Worm (Caenorhabditis elegans) whole organism, early embryonic: ENCODE data around the gene F14H3.15.

ENCODE experiments used
- B0310.2 ChIP-seq: sonication (generic microtip); optimal IDR thresholded peaks from 2 replicates; lab custom pipeline; 2016; ENCODE audit warnings: mild to moderate bottlenecking, missing genetic modification characterization, missing compliant biosample characterization
- F13C5.2 ChIP-seq: sonication (generic microtip); optimal IDR thresholded peaks from 2 replicates; lab custom pipeline; 2017; ENCODE audit warnings: mild to moderate bottlenecking, missing genetic modification characterization, inconsistent platforms, missing compliant biosample characterization
- aly-1 ChIP-seq: sonication (generic microtip); optimal IDR thresholded peaks from 2 replicates; lab custom pipeline; 2016; ENCODE audit warnings: missing genetic modification characterization, missing compliant biosample characterization
- ama-1 ChIP-seq: fragments of 150-350 bp; optimal IDR thresholded peaks from 2 replicates; lab custom pipeline; 2014
- ceh-13 ChIP-seq: fragments of 200-800 bp; sonication (Bioruptor generic); optimal IDR thresholded peaks from 2 replicates; lab custom pipeline; 2018; ENCODE audit warnings: mild to moderate bottlenecking, missing genetic modification characterization, missing compliant biosample characterization
- ceh-36 ChIP-seq: sonication (generic microtip); optimal IDR thresholded peaks from 2 replicates; lab custom pipeline; 2016; ENCODE audit warnings: missing genetic modification characterization, inconsistent platforms, missing compliant biosample characterization
- ets-7 ChIP-seq: sonication (generic microtip); optimal IDR thresholded peaks from 2 replicates; lab custom pipeline; 2016; ENCODE audit warnings: missing genotype, missing genetic modification characterization, missing compliant biosample characterization
- flt-1 ChIP-seq: fragments of 200-800 bp; sonication (Bioruptor generic); IDR thresholded peaks from 2 replicates; pipeline ENCODE4 v1.3.6; 2022; ENCODE audit warnings: missing genetic modification characterization, missing compliant biosample characterization
- hmbx-1 ChIP-seq: sonication (generic microtip); optimal IDR thresholded peaks from 2 replicates; lab custom pipeline; 2016; ENCODE audit warnings: mild to moderate bottlenecking, missing genetic modification characterization, missing compliant biosample characterization
- hmg-4 ChIP-seq: fragments of 200-800 bp; sonication (Bioruptor generic); optimal IDR thresholded peaks from 2 replicates; lab custom pipeline; 2018; ENCODE audit warnings: mild to moderate bottlenecking, missing genetic modification characterization, missing compliant biosample characterization
- hnd-1 ChIP-seq: sonication (generic microtip); optimal IDR thresholded peaks from 2 replicates; lab custom pipeline; 2016; ENCODE audit warnings: missing genetic modification characterization, missing compliant biosample characterization
- pes-1 ChIP-seq: fragments of 200-800 bp; sonication (Bioruptor generic); IDR thresholded peaks from 2 replicates; pipeline ENCODE4 v1.3.6; 2022; ENCODE audit warnings: missing genetic modification reagents, missing genetic modification characterization, missing compliant biosample characterization
- scrt-1 ChIP-seq: fragments of 200-800 bp; sonication (Bioruptor generic); IDR thresholded peaks from 2 replicates; pipeline ENCODE4 v1.3.6; 2022; ENCODE audit warnings: missing genetic modification characterization, missing compliant biosample characterization
- sea-1 ChIP-seq: fragments of 200-800 bp; sonication (Bioruptor generic); conservative IDR thresholded peaks from 2 replicates; pipeline ENCODE4 v1.3.6; 2022; ENCODE audit warnings: missing genetic modification characterization, missing compliant biosample characterization
- tbx-11 ChIP-seq: fragments of 200-800 bp; sonication (Bioruptor generic); IDR thresholded peaks from 2 replicates; pipeline ENCODE4 v1.3.6; 2022; ENCODE audit warnings: missing genetic modification characterization, missing compliant biosample characterization
- tbx-37 ChIP-seq: fragments of 200-800 bp; sonication (Bioruptor generic); conservative IDR thresholded peaks from 2 replicates; pipeline ENCODE4 v1.3.6; 2022; ENCODE audit warnings: missing genetic modification reagents, missing genetic modification characterization, missing compliant biosample characterization
- tra-4 ChIP-seq: sonication (generic microtip); optimal IDR thresholded peaks from 2 replicates; lab custom pipeline; 2017; ENCODE audit warnings: missing genetic modification characterization, missing compliant biosample characterization

Gene F14H3.15

ce11 chrV:16080039-16080438 lies 20.0 kb upstream of the F14H3.15 start:
- TF ChIP-seq aly-1 (tag; lab: Kevin White, UChicago) (no peak), tbx-11 (GFP tag; lab: Robert Waterston, UW) (no peak), pes-1 (GFP tag; lab: Robert Waterston, UW) (no peak), ets-7 (no peak), F13C5.2 (tag; lab: Kevin White, UChicago) (no peak), hmbx-1 (tag; lab: Kevin White, UChicago) (no peak), flt-1 (GFP tag; lab: Robert Waterston, UW) (no peak), B0310.2 (no peak), tbx-37 (GFP tag; lab: Robert Waterston, UW) (no peak), ceh-36 (tag; lab: Kevin White, UChicago) (no peak)

ce11 chrV:16075250-16075709 lies 15.2 kb upstream of the F14H3.15 start, which contains the start of the genes F14H3.12 and srj-29:
Gene F14H3.12 (minus strand): TSS chrV:16075323.
Gene srj-29 (plus strand): TSS chrV:16075659.
- TF ChIP-seq hmbx-1 (tag; lab: Kevin White, UChicago), result no peak
- TF ChIP-seq scrt-1 (GFP tag; lab: Robert Waterston, UW), result no peak
- TF ChIP-seq B0310.2, result no peak
- TF ChIP-seq aly-1 (tag; lab: Kevin White, UChicago), result no peak
- no peak for TF ChIP-seq sea-1 (GFP tag; lab: Robert Waterston, UW)
- no peak for TF ChIP-seq F13C5.2 (tag; lab: Kevin White, UChicago)
- TF ChIP-seq ama-1 (lab: Kevin White, UChicago), result no peak
- TF ChIP-seq tra-4, result no peak
- TF ChIP-seq hnd-1 (tag; lab: Kevin White, UChicago), result no peak
- TF ChIP-seq ceh-36 (tag; lab: Kevin White, UChicago), result no peak
- TF ChIP-seq hmg-4 (GFP tag; lab: Kevin White, UChicago), result no peak

ce11 chrV:16073856-16074255 lies 13.8 kb upstream of the F14H3.15 start, which contains the start of gene srj-10:
Gene srj-10 (minus strand): TSS chrV:16073956.
- TF ChIP-seq ceh-13 (GFP tag; lab: Kevin White, UChicago) (no peak), ama-1 (lab: Kevin White, UChicago) (no peak), tbx-11 (GFP tag; lab: Robert Waterston, UW) (no peak), B0310.2 (no peak), ceh-36 (tag; lab: Kevin White, UChicago) (no peak), tbx-37 (GFP tag; lab: Robert Waterston, UW) (no peak), tra-4 (no peak)

ce11 chrV:16071167-16071566 lies 11.1 kb upstream of the F14H3.15 start, which contains the start of gene nhr-176:
Gene nhr-176 (plus strand): TSS chrV:16071325.
- TF ChIP-seq tbx-11 (GFP tag; lab: Robert Waterston, UW) (no peak), ets-7 (no peak)

- TF ChIP-seq scrt-1 (GFP tag; lab: Robert Waterston, UW) (no peak), tbx-11 (GFP tag; lab: Robert Waterston, UW) (no peak), hmg-4 (GFP tag; lab: Kevin White, UChicago) (no peak), flt-1 (GFP tag; lab: Robert Waterston, UW) (no peak), tra-4 (no peak), hmbx-1 (tag; lab: Kevin White, UChicago) (no peak), ceh-36 (tag; lab: Kevin White, UChicago) (no peak), F13C5.2 (tag; lab: Kevin White, UChicago) (no peak), tbx-37 (GFP tag; lab: Robert Waterston, UW) (no peak), ceh-13 (GFP tag; lab: Kevin White, UChicago) (no peak), aly-1 (tag; lab: Kevin White, UChicago) (no peak), sea-1 (GFP tag; lab: Robert Waterston, UW) (no peak), ama-1 (lab: Kevin White, UChicago) (no peak), pes-1 (GFP tag; lab: Robert Waterston, UW) (no peak)
Observed at ce11 chrV:16068938-16069337, 8.9 kb upstream of the F14H3.15 start, which contains the start of gene cyp-35D1. Gene cyp-35D1 (plus strand): TSS chrV:16069238.

ce11 chrV:16062788-16063187 lies 2.8 kb upstream of the F14H3.15 start, which contains the start of gene F14H3.14:
Gene F14H3.14 (minus strand): TSS chrV:16062888.
- TF ChIP-seq ceh-36 (tag; lab: Kevin White, UChicago), result no peak
- no peak for TF ChIP-seq ets-7
- TF ChIP-seq hnd-1 (tag; lab: Kevin White, UChicago), result no peak
- TF ChIP-seq tbx-37 (GFP tag; lab: Robert Waterston, UW), result no peak
- no peak for TF ChIP-seq tbx-11 (GFP tag; lab: Robert Waterston, UW)
- no peak for TF ChIP-seq ama-1 (lab: Kevin White, UChicago)
- TF ChIP-seq ceh-13 (GFP tag; lab: Kevin White, UChicago), result no peak
- no peak for TF ChIP-seq B0310.2
- TF ChIP-seq pes-1 (GFP tag; lab: Robert Waterston, UW), result no peak
- no peak for TF ChIP-seq F13C5.2 (tag; lab: Kevin White, UChicago)
- TF ChIP-seq flt-1 (GFP tag; lab: Robert Waterston, UW), result no peak
- no peak for TF ChIP-seq sea-1 (GFP tag; lab: Robert Waterston, UW)
- no peak for TF ChIP-seq scrt-1 (GFP tag; lab: Robert Waterston, UW)
- TF ChIP-seq aly-1 (tag; lab: Kevin White, UChicago), result no peak
- TF ChIP-seq tra-4, result no peak
- TF ChIP-seq hmg-4 (GFP tag; lab: Kevin White, UChicago), result no peak

ce11 chrV:16061993-16062392 lies 2.0 kb upstream of the F14H3.15 start, which contains the start of gene fbxa-100:
Gene fbxa-100 (minus strand): TSS chrV:16062093.
- TF ChIP-seq tbx-37 (GFP tag; lab: Robert Waterston, UW), result no peak
- TF ChIP-seq flt-1 (GFP tag; lab: Robert Waterston, UW), result no peak
- no peak for TF ChIP-seq pes-1 (GFP tag; lab: Robert Waterston, UW)
- TF ChIP-seq tra-4, result no peak
- TF ChIP-seq hmg-4 (GFP tag; lab: Kevin White, UChicago), result no peak
- TF ChIP-seq ceh-36 (tag; lab: Kevin White, UChicago), result no peak
- no peak for TF ChIP-seq hnd-1 (tag; lab: Kevin White, UChicago)
- no peak for TF ChIP-seq aly-1 (tag; lab: Kevin White, UChicago)
- TF ChIP-seq tbx-11 (GFP tag; lab: Robert Waterston, UW), result no peak
- TF ChIP-seq F13C5.2 (tag; lab: Kevin White, UChicago), result no peak
- TF ChIP-seq B0310.2, result no peak
- no peak for TF ChIP-seq scrt-1 (GFP tag; lab: Robert Waterston, UW)
